Worm (Caenorhabditis elegans): ENCODE results near the gene arrd-15.

The arrd-15 gene

DNA sequence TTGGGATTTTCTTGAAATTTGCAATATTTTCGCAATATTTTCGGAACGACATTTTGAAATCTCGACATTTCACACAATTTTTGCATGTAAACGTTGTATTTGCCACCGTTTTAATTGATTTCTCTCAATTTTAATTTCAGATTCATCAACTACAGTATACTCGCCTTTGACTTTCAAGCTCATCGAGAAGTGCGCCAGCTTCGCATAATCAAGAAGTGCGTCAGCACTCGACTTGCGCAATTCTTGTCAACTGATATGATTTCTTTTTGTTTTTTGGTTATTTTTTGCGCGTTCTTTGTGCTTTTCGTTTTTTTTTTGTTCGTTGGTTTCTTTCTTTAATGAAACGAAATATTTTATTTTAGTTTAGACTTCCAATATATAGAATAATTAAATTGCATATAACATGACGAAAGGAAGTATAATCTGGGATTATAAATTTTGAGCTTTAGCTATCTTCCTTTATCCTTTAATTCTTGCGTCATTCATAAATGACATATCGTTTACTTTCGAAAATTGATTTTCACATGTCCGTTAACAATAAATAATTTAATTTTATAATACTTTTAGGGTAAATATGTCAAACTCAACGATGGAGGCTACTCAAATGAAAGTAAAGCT is 42.5 kb upstream of the arrd-15 start, which contains the start of gene famh-136 (continued):
- TF ChIP-seq ama-1 (optimal IDR thresholded peaks at IDR 0.05) (no peak), ama-1 (GFP tag; optimal IDR thresholded peaks at IDR 0.05) (no peak), F37B4.10 (GFP tag; IDR thresholded peaks at IDR 0.05) (no peak), B0261.1 (tag; optimal IDR thresholded peaks at IDR 0.05) (no peak), B0336.3 (GFP tag; IDR thresholded peaks at IDR 0.05) (peak; percentile 82), T26A5.8 (tag; optimal IDR thresholded peaks at IDR 0.05) (no peak), hlh-26 (GFP tag; conservative IDR thresholded peaks at IDR 0.05) (no peak), die-1 (tag; optimal IDR thresholded peaks at IDR 0.05) (peak; percentile 13), ets-4 (GFP tag; optimal IDR thresholded peaks at IDR 0.05) (no peak), nhr-120 (GFP tag; IDR thresholded peaks at IDR 0.05) (no peak), Y95B8A.8 (GFP tag; IDR thresholded peaks at IDR 0.05) (peak; percentile 75), cebp-2 (GFP tag; IDR thresholded peaks at IDR 0.05) (0 out of 2 replicates have a peak, but pooled peaks have one; percentile 21), mcd-1 (GFP tag; IDR thresholded peaks at IDR 0.05) (peak; percentile 86), ztf-3 (GFP tag; optimal IDR thresholded peaks at IDR 0.05) (no peak), atf-7 (tag; optimal IDR thresholded peaks at IDR 0.05) (peak; percentile 31), akir-1 (GFP tag; optimal IDR thresholded peaks at IDR 0.05) (no peak), sptf-2 (GFP tag; optimal IDR thresholded peaks at IDR 0.05) (no peak), tlf-1 (GFP tag; optimal IDR thresholded peaks at IDR 0.05) (peak; percentile 77), aptf-2 (GFP tag; conservative IDR thresholded peaks at IDR 0.05) (no peak), dpl-1 (GFP tag; optimal IDR thresholded peaks at IDR 0.05) (peak; percentile 62)

DNA sequence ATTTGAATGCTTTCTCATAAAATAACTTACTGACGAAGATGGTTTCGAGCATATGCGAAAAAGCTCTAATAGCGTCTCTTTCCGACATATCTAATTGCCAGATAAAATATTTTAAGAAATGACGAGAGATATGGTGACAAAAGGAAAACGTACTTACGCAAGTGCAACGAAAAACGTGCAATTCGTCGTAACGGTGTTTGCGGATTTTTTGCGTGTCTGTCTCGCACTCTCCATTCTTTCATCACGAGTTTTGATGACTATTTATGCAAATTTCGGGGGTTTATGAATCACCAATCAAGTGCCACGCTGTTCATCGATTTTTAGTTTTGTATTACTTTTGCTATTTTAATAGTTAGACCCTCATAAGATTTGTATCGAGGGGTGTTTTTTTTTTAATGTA is 40.9 kb upstream of the arrd-15 start, which contains the start of gene ZK637.14:
ZK637.14 (minus strand) TSS at position 201 of the 400 bp plus-strand sequence.
- TF ChIP-seq madf-10 (tag; optimal IDR thresholded peaks at IDR 0.05) (no peak), F33H1.4 (GFP tag; IDR thresholded peaks at IDR 0.05) (no peak), zfh-2 (GFP tag; conservative IDR thresholded peaks at IDR 0.05) (no peak), nhr-80 (tag; optimal IDR thresholded peaks at IDR 0.05) (peak; percentile 20), let-607 (tag; optimal IDR thresholded peaks at IDR 0.05) (no peak), ztf-3 (GFP tag; optimal IDR thresholded peaks at IDR 0.05) (no peak), F22D6.2 (tag; optimal IDR thresholded peaks at IDR 0.05) (no peak), let-526 (GFP tag; IDR thresholded peaks at IDR 0.05) (no peak), snpc-1.1 (tag; optimal IDR thresholded peaks at IDR 0.05; ENCODE audit: insufficient read depth) (no peak), egrh-3 (GFP tag; IDR thresholded peaks at IDR 0.05) (no peak), snpc-3.4 (tag; optimal IDR thresholded peaks at IDR 0.05) (no peak), lin-54 (GFP tag; optimal IDR thresholded peaks at IDR 0.05) (peak; percentile 14), sptf-2 (GFP tag; optimal IDR thresholded peaks at IDR 0.05) (no peak), F49E8.2 (tag; optimal IDR thresholded peaks at IDR 0.05; ENCODE audit: insufficient read depth) (no peak), fkh-3 (tag; optimal IDR thresholded peaks at IDR 0.05) (no peak), nfya-1 (tag; optimal IDR thresholded peaks at IDR 0.05; ENCODE audit: borderline replicate concordance, insufficient read depth) (no peak), attf-5 (GFP tag; optimal IDR thresholded peaks at IDR 0.05) (peak; percentile 65), ztf-18 (tag; optimal IDR thresholded peaks at IDR 0.05) (peak; percentile 70), tbp1 (GFP tag; optimal IDR thresholded peaks at IDR 0.05) (peak; percentile 11), aptf-3 (GFP tag; IDR thresholded peaks at IDR 0.05) (no peak), Y79H2A.3 (GFP tag; conservative IDR thresholded peaks at IDR 0.05) (no peak), mel-28 (tag; optimal IDR thresholded peaks at IDR 0.05; ENCODE audit: borderline replicate concordance) (no peak), ama-1 (optimal IDR thresholded peaks at IDR 0.05) (no peak), ama-1 (GFP tag; optimal IDR thresholded peaks at IDR 0.05) (no peak), Y67H2A.10 (GFP tag; conservative IDR thresholded peaks at IDR 0.05) (no peak), nhr-90 (tag; optimal IDR thresholded peaks at IDR 0.05) (no peak), cebp-1 (GFP tag; IDR thresholded peaks at IDR 0.05) (no peak), cebp-1 (tag; optimal IDR thresholded peaks at IDR 0.05) (peak; percentile 66), hsf-1 (GFP tag; IDR thresholded peaks at IDR 0.05) (no peak), lin-35 (GFP tag; optimal IDR thresholded peaks at IDR 0.05) (peak in 1 of 3 experiments; percentile 8), lin-40 (tag; optimal IDR thresholded peaks at IDR 0.05) (peak; percentile 1), ztf-26 (tag; optimal IDR thresholded peaks at IDR 0.05) (no peak)
